Fruit fly (Drosophila melanogaster): ENCODE results near the gene CG43390.

CG43390 gene

dm6 chr3L:11623245-11623883, 43.6 kb upstream of the CG43390 start (continued):
- TF ChIP-seq CG17328 (GFP tag; IDR thresholded peaks at IDR 0.05) (no peak), CG10543 (GFP tag; optimal IDR thresholded peaks at IDR 0.05) (no peak), Fer1 (GFP tag; optimal IDR thresholded peaks at IDR 0.05) (peak; percentile 20), wor (GFP tag; IDR thresholded peaks at IDR 0.05) (no peak), jigr1 (GFP tag; IDR thresholded peaks at IDR 0.05) (no peak), CG15011 (GFP tag; optimal IDR thresholded peaks at IDR 0.05) (no peak), Elba2 (GFP tag; optimal IDR thresholded peaks at IDR 0.05) (no peak), HLH4C (GFP tag; IDR thresholded peaks at IDR 0.05; ENCODE audit: partially characterized antibody) (peak; percentile 16; the same call in 1 of the 3 replicates), cas (GFP tag; IDR thresholded peaks at IDR 0.05) (no peak), pan (optimal IDR thresholded peaks at IDR 0.05) (no peak), pan (GFP tag; optimal IDR thresholded peaks at IDR 0.05 in 1 of 2, IDR thresholded peaks at IDR 0.05 in 1 of 2) (no peak), CG17186 (GFP tag; optimal IDR thresholded peaks at IDR 0.05) (no peak), tna (GFP tag; IDR thresholded peaks at IDR 0.05; ENCODE audit: partially characterized antibody) (no peak), CG10654 (GFP tag; optimal IDR thresholded peaks at IDR 0.05) (no peak), Hr3 (GFP tag; optimal IDR thresholded peaks at IDR 0.05) (no peak), schlank (tag; optimal IDR thresholded peaks at IDR 0.05) (no peak), Sox100B (GFP tag; optimal IDR thresholded peaks at IDR 0.05) (no peak), CG4424 (GFP tag; optimal IDR thresholded peaks at IDR 0.05) (no peak), odd (GFP tag; optimal IDR thresholded peaks at IDR 0.05) (no peak), CG7928 (GFP tag; optimal IDR thresholded peaks at IDR 0.05) (peak; percentile 94), CG32532 (GFP tag; IDR thresholded peaks at IDR 0.05) (no peak), tin (GFP tag; optimal IDR thresholded peaks at IDR 0.05) (no peak), CG9797 (GFP tag; optimal IDR thresholded peaks at IDR 0.05) (no peak), CG14667 (GFP tag; IDR thresholded peaks at IDR 0.05) (no peak), bsh (GFP tag; optimal IDR thresholded peaks at IDR 0.05) (no peak), NfI (GFP tag; optimal IDR thresholded peaks at IDR 0.05) (no peak), zfh1 (GFP tag; IDR thresholded peaks at IDR 0.05) (no peak), slbo (GFP tag; IDR thresholded peaks at IDR 0.05) (peak; percentile 25; the same call in 1 of the 2 replicates), Med (GFP tag) (peak; percentile 27), insv (GFP tag; optimal IDR thresholded peaks at IDR 0.05) (no peak), Ada2b (GFP tag; IDR thresholded peaks at IDR 0.05) (no peak), CG14965 (GFP tag; optimal IDR thresholded peaks at IDR 0.05; ENCODE audit: borderline replicate concordance) (no peak), zen (tag; optimal IDR thresholded peaks at IDR 0.05) (no peak), CG6854 (GFP tag; optimal IDR thresholded peaks at IDR 0.05) (no peak), nom (GFP tag; optimal IDR thresholded peaks at IDR 0.05) (peak; percentile 68), ATbp (GFP tag; optimal IDR thresholded peaks at IDR 0.05) (no peak), btn (GFP tag; optimal IDR thresholded peaks at IDR 0.05) (no peak), CG7556 (GFP tag; optimal IDR thresholded peaks at IDR 0.05) (no peak), gce (GFP tag; IDR thresholded peaks at IDR 0.05) (no peak), Adf1 (GFP tag; IDR thresholded peaks at IDR 0.05) (no peak), Trl (optimal IDR thresholded peaks at IDR 0.05) (no peak), Trl (GFP tag; optimal IDR thresholded peaks at IDR 0.05) (no peak), gfzf (GFP tag; optimal IDR thresholded peaks at IDR 0.05) (no peak), Vsx1 (GFP tag; optimal IDR thresholded peaks at IDR 0.05) (no peak), CG10267 (tag; optimal IDR thresholded peaks at IDR 0.05) (no peak), Poxn (GFP tag; IDR thresholded peaks at IDR 0.05) (no peak), CG15269 (tag; optimal IDR thresholded peaks at IDR 0.05) (no peak), ssp (GFP tag; IDR thresholded peaks at IDR 0.05) (no peak), Lim3 (GFP tag; IDR thresholded peaks at IDR 0.05) (no peak), CG12104 (GFP tag; optimal IDR thresholded peaks at IDR 0.05) (no peak), Stat92E (GFP tag; optimal IDR thresholded peaks at IDR 0.05) (no peak)
